Fruit fly (Drosophila melanogaster) whole organism, wandering third instar larva: ENCODE measurements around the gene CG32388.
A peak's percentile ranks its signal among the peaks of the same experiment; 100 is the strongest.

ENCODE experiments used
- Mio ChIP-seq: sonication (Bioruptor generic); optimal IDR thresholded peaks from 2 replicates; lab custom pipeline; 2016; ENCODE audit warnings: missing biosample characterization, missing genetic modification characterization
- Myc ChIP-seq: fragments of >200 bp; optimal IDR thresholded peaks from 2 replicates; lab custom pipeline; 2017
- dsf ChIP-seq: sonication (Bioruptor generic); optimal IDR thresholded peaks from 2 replicates; lab custom pipeline; 2016; ENCODE audit warnings: missing biosample characterization, missing genetic modification characterization, borderline replicate concordance
- foxo ChIP-seq, 2 experiments: fragments of 200-800 bp; sonication (Bioruptor generic); optimal IDR thresholded peaks; 2 replicates in 1 of 2; 3 replicates in 1 of 2; lab custom pipeline; 2016 to 2017; ENCODE audit warnings: missing biosample characterization in 2 of 2, missing genetic modification characterization in 2 of 2
- usp ChIP-seq: fragments of >200 bp; optimal IDR thresholded peaks from 2 replicates; lab custom pipeline; 2017; ENCODE audit warnings: missing biosample characterization, missing genetic modification characterization

dm6 chr3L:6955254-6956229 is 28.8 kb downstream of the CG32388 start, which contains the start of the genes CG10077 and CG9948:
- TF ChIP-seq Mio (GFP tag; lab: Kevin White, UChicago) (peak; percentile 29), dsf (GFP tag; lab: Kevin White, UChicago) (peak; percentile 59), Myc (no peak), foxo (GFP tag; optimal IDR thresholded peaks at IDR 0.05; lab: Kevin White, UChicago) (peak in 1 of 2 experiments; percentile 93), usp (GFP tag; lab: Kevin White, UChicago) (no peak)
